Worm (Caenorhabditis elegans) whole organism, late embryonic: ENCODE measurements around the gene F07C6.3.

Experiments used
- F13H6.1 ChIP-seq: sonication (generic microtip); optimal IDR thresholded peaks from 2 replicates; lab custom pipeline; 2016; ENCODE audit warnings: missing genetic modification characterization, missing compliant biosample characterization
- ahr-1 ChIP-seq: sonication (generic microtip); optimal IDR thresholded peaks from 2 replicates; lab custom pipeline; 2016; ENCODE audit warnings: missing genetic modification characterization, missing compliant biosample characterization
- ceh-18 ChIP-seq: sonication (generic microtip); optimal IDR thresholded peaks from 2 replicates; lab custom pipeline; 2016; ENCODE audit warnings: missing genetic modification characterization, missing compliant biosample characterization
- ceh-48 ChIP-seq: sonication (generic microtip); optimal IDR thresholded peaks from 2 replicates; lab custom pipeline; 2016; ENCODE audit warnings: missing genetic modification characterization, inconsistent platforms, missing compliant biosample characterization
- fkh-10 ChIP-seq: fragments of 150-350 bp; optimal IDR thresholded peaks from 2 replicates; lab custom pipeline; 2014; ENCODE audit warnings: missing biosample characterization, missing genetic modification reagents, missing genetic modification characterization
- hlh-15 ChIP-seq: sonication (generic microtip); optimal IDR thresholded peaks from 2 replicates; lab custom pipeline; 2016; ENCODE audit warnings: missing genetic modification characterization, missing compliant biosample characterization
- mec-3 ChIP-seq: sonication (generic microtip); optimal IDR thresholded peaks from 2 replicates; lab custom pipeline; 2016; ENCODE audit warnings: borderline replicate concordance, missing genetic modification characterization, missing compliant biosample characterization
- nfya-1 ChIP-seq: sonication (generic microtip); optimal IDR thresholded peaks from 2 replicates; lab custom pipeline; 2017; ENCODE audit warnings: missing genetic modification characterization, mild to moderate bottlenecking, missing compliant biosample characterization, antibody characterized with exemption, moderate library complexity
- pax-1 ChIP-seq: fragments of 150-350 bp; optimal IDR thresholded peaks from 2 replicates; lab custom pipeline; 2014; ENCODE audit warnings: missing biosample characterization, missing genetic modification characterization
- rnt-1 ChIP-seq: sonication (generic microtip); optimal IDR thresholded peaks from 2 replicates; lab custom pipeline; 2016; ENCODE audit warnings: missing genetic modification characterization, missing compliant biosample characterization

ce11 chrIV:12796811-12797210, 7.8 kb downstream of the F07C6.3 start:
- no peak for TF ChIP-seq rnt-1 (tag; lab: Kevin White, UChicago)
- TF ChIP-seq nfya-1 (tag; lab: Kevin White, UChicago) = no peak
- no peak for TF ChIP-seq ceh-18 (tag; lab: Kevin White, UChicago)
- TF ChIP-seq ahr-1 (tag; lab: Kevin White, UChicago) = no peak
- no peak for TF ChIP-seq hlh-15 (tag; lab: Kevin White, UChicago)
- TF ChIP-seq F13H6.1 (tag; lab: Kevin White, UChicago) = no peak
- no peak for TF ChIP-seq mec-3 (tag; lab: Kevin White, UChicago)
- no peak for TF ChIP-seq ceh-48
- no peak for TF ChIP-seq pax-1 (tag; lab: Kevin White, UChicago)
- no peak for TF ChIP-seq fkh-10
